Fruit fly (Drosophila melanogaster) whole organism, embryonic: Measurements from ENCODE around the gene CG42240.

Experiments
- ATbp ChIP-seq: fragments of 200-800 bp; sonication (Bioruptor generic); optimal IDR thresholded peaks from 2 replicates; lab custom pipeline; 2017; ENCODE audit warnings: missing biosample characterization, mild to moderate bottlenecking, missing genetic modification characterization, missing genetic modification reagents
- Antp ChIP-seq: fragments of 200-800 bp; sonication (Bioruptor generic); optimal IDR thresholded peaks from 3 replicates; lab custom pipeline; 2016; ENCODE audit warnings: missing biosample characterization, missing genetic modification characterization
- Asciz ChIP-seq: fragments of 200-800 bp; sonication (Bioruptor generic); optimal IDR thresholded peaks from 2 replicates; lab custom pipeline; 2017; ENCODE audit warnings: missing biosample characterization, mild to moderate bottlenecking, missing genetic modification characterization, missing genetic modification reagents
- Atf6 ChIP-seq: fragments of 200-800 bp; sonication (Bioruptor generic); IDR thresholded peaks from 2 replicates; pipeline ENCODE4 v1.3.6; 2022; ENCODE audit warnings: missing biosample characterization, missing genetic modification characterization
- CG12659 ChIP-seq: fragments of 200-800 bp; sonication (Bioruptor generic); optimal IDR thresholded peaks from 3 replicates; lab custom pipeline; 2017; ENCODE audit warnings: mild to moderate bottlenecking, missing biosample characterization, missing genetic modification reagents, missing genetic modification characterization
- CG14050 ChIP-seq: fragments of 200-800 bp; sonication (Bioruptor generic); IDR thresholded peaks from 3 replicates; pipeline ENCODE4 v1.3.6; 2022; ENCODE audit warnings: missing biosample characterization, missing genetic modification characterization
- CG14441 ChIP-seq: fragments of 200-800 bp; sonication (Bioruptor generic); IDR thresholded peaks from 2 replicates; pipeline ENCODE4 v1.3.6; 2022; ENCODE audit warnings: missing biosample characterization, missing genetic modification characterization
- CG14710 ChIP-seq: fragments of 200-800 bp; sonication (Bioruptor generic); optimal IDR thresholded peaks from 3 replicates; lab custom pipeline; 2019; ENCODE audit warnings: missing biosample characterization, mild to moderate bottlenecking, missing genetic modification characterization, moderate library complexity
- CG15011 ChIP-seq: fragments of 200-800 bp; sonication (Bioruptor generic); optimal IDR thresholded peaks from 3 replicates; lab custom pipeline; 2018; ENCODE audit warnings: missing biosample characterization, mild to moderate bottlenecking, missing genetic modification characterization
- CG17568 ChIP-seq: fragments of 200-800 bp; sonication (Bioruptor generic); optimal IDR thresholded peaks from 2 replicates; lab custom pipeline; 2018; ENCODE audit warnings: missing biosample characterization, mild to moderate bottlenecking, missing genetic modification characterization, moderate library complexity
- CG17612 ChIP-seq: fragments of 200-800 bp; sonication (Bioruptor generic); IDR thresholded peaks from 2 replicates; pipeline ENCODE4 v1.3.6; 2022; ENCODE audit warnings: missing biosample characterization, missing genetic modification characterization
- CG18599 ChIP-seq: fragments of 200-800 bp; sonication (Bioruptor generic); optimal IDR thresholded peaks from 3 replicates; lab custom pipeline; 2017; ENCODE audit warnings: missing biosample characterization, missing genetic modification characterization, mild to moderate bottlenecking, moderate library complexity, missing genetic modification reagents
- CG30431 ChIP-seq: fragments of 200-800 bp; sonication (Bioruptor generic); optimal IDR thresholded peaks from 2 replicates; lab custom pipeline; 2017; ENCODE audit warnings: missing biosample characterization, missing genetic modification characterization
- CG43689 ChIP-seq: fragments of 200-800 bp; sonication (Bioruptor generic); IDR thresholded peaks from 2 replicates; pipeline ENCODE4 v1.3.6; 2022; ENCODE audit warnings: missing biosample characterization, missing genetic modification characterization
- CG8924 ChIP-seq: fragments of 200-800 bp; optimal IDR thresholded peaks from 3 replicates; lab custom pipeline; 2019; ENCODE audit warnings: missing biosample characterization, mild to moderate bottlenecking, missing genetic modification characterization, moderate library complexity
- CG9727 ChIP-seq: fragments of 200-800 bp; sonication (Bioruptor generic); optimal IDR thresholded peaks from 3 replicates; lab custom pipeline; 2017; ENCODE audit warnings: missing biosample characterization, mild to moderate bottlenecking, missing genetic modification characterization
- Chrac-16 ChIP-seq: fragments of 200-800 bp; sonication (Bioruptor generic); optimal IDR thresholded peaks from 3 replicates; lab custom pipeline; 2016; ENCODE audit warnings: missing biosample characterization, missing genetic modification characterization
- D ChIP-seq, 2 experiments: fragments of 200-800 bp in 1 of 2; fragments of >200 bp in 1 of 2; sonication (Bioruptor generic) in 1 of 2; optimal IDR thresholded peaks; 2 replicates in 1 of 2; 3 replicates in 1 of 2; lab custom pipeline; 2017; ENCODE audit warnings: mild to moderate bottlenecking in 1 of 2, missing biosample characterization in 1 of 2, missing genetic modification characterization in 1 of 2, missing genetic modification reagents in 1 of 2
- D19B ChIP-seq: fragments of 200-800 bp; sonication (Bioruptor generic); optimal IDR thresholded peaks from 2 replicates; lab custom pipeline; 2017; ENCODE audit warnings: missing biosample characterization, mild to moderate bottlenecking, missing genetic modification characterization
- Drgx ChIP-seq: fragments of 200-800 bp; sonication (Bioruptor generic); IDR thresholded peaks from 2 replicates; pipeline ENCODE4 v1.3.6; 2022; ENCODE audit warnings: missing biosample characterization, missing genetic modification characterization
- Fer3 ChIP-seq: fragments of 200-800 bp; sonication (Bioruptor generic); optimal IDR thresholded peaks from 2 replicates; lab custom pipeline; 2018; ENCODE audit warnings: missing biosample characterization, mild to moderate bottlenecking, missing genetic modification characterization, moderate library complexity
- HHEX ChIP-seq: fragments of 200-800 bp; sonication (Bioruptor generic); optimal IDR thresholded peaks from 3 replicates; lab custom pipeline; 2017; ENCODE audit warnings: missing biosample characterization, mild to moderate bottlenecking, missing genetic modification characterization, missing genetic modification reagents
- Hey ChIP-seq: fragments of 200-800 bp; sonication (Bioruptor generic); optimal IDR thresholded peaks from 3 replicates; lab custom pipeline; 2018; ENCODE audit warnings: missing biosample characterization, mild to moderate bottlenecking, missing genetic modification characterization
- Mes4 ChIP-seq: fragments of 200-800 bp; sonication (Bioruptor generic); optimal IDR thresholded peaks from 2 replicates; lab custom pipeline; 2016; ENCODE audit warnings: missing biosample characterization, missing genetic modification characterization
- Nf-YB ChIP-seq: fragments of 200-800 bp; sonication (Bioruptor generic); optimal IDR thresholded peaks from 3 replicates; lab custom pipeline; 2019; ENCODE audit warnings: missing biosample characterization, mild to moderate bottlenecking, missing genetic modification characterization, moderate library complexity
- NfI ChIP-seq: fragments of 200-800 bp; sonication (Bioruptor generic); optimal IDR thresholded peaks from 3 replicates; lab custom pipeline; 2018; ENCODE audit warnings: missing biosample characterization, mild to moderate bottlenecking, missing genetic modification characterization, moderate library complexity
- Oaz ChIP-seq: fragments of 200-800 bp; sonication (Bioruptor generic); IDR thresholded peaks from 2 replicates; pipeline ENCODE4 v1.3.6; 2022; ENCODE audit warnings: missing biosample characterization, missing genetic modification characterization
- Ptx1 ChIP-seq: fragments of 200-800 bp; sonication (Bioruptor generic); IDR thresholded peaks from 2 replicates; pipeline ENCODE4 v1.3.6; 2022; ENCODE audit warnings: missing biosample characterization, missing genetic modification characterization
- Trl ChIP-seq, 3 experiments: fragments of >200 bp in 2 of 3; fragments of 200-800 bp in 1 of 3; sonication (Bioruptor generic) in 1 of 3; optimal IDR thresholded peaks; 2 replicates in 1 of 3; 3 replicates in 2 of 3; lab custom pipeline; 2016 to 2017; ENCODE audit warnings: missing biosample characterization in 1 of 3, missing genetic modification characterization in 1 of 3
- abd-A ChIP-seq: fragments of 200-800 bp; sonication (Bioruptor generic); optimal IDR thresholded peaks from 3 replicates; lab custom pipeline; 2019; ENCODE audit warnings: missing biosample characterization, mild to moderate bottlenecking, missing genetic modification characterization, moderate library complexity
- chm ChIP-seq: fragments of 200-800 bp; sonication (Bioruptor generic); IDR thresholded peaks from 2 replicates; pipeline ENCODE4 v1.3.6; 2022; ENCODE audit warnings: missing biosample characterization, missing genetic modification characterization
- dmrt99B ChIP-seq: fragments of 200-800 bp; sonication (Bioruptor generic); optimal IDR thresholded peaks from 2 replicates; lab custom pipeline; 2018; ENCODE audit warnings: missing biosample characterization, mild to moderate bottlenecking, missing genetic modification characterization, moderate library complexity
- gcm2 ChIP-seq: fragments of 200-800 bp; sonication (Bioruptor generic); optimal IDR thresholded peaks from 2 replicates; lab custom pipeline; 2016; ENCODE audit warnings: missing biosample characterization, missing genetic modification characterization
- gem ChIP-seq: fragments of 200-800 bp; sonication (Bioruptor generic); optimal IDR thresholded peaks from 2 replicates; lab custom pipeline; 2019; ENCODE audit warnings: missing biosample characterization, mild to moderate bottlenecking, missing genetic modification characterization, moderate library complexity
- her ChIP-seq: fragments of 200-800 bp; sonication (Bioruptor generic); optimal IDR thresholded peaks from 2 replicates; lab custom pipeline; 2016; ENCODE audit warnings: missing biosample characterization, missing genetic modification characterization
- knrl ChIP-seq: fragments of 200-800 bp; sonication (Bioruptor generic); IDR thresholded peaks from 3 replicates; pipeline ENCODE4 v1.3.6; 2022; ENCODE audit warnings: missing biosample characterization, missing genetic modification characterization; ENCODE audit not compliant: partially characterized antibody
- odd ChIP-seq: fragments of 200-800 bp; sonication (Bioruptor generic); optimal IDR thresholded peaks from 2 replicates; lab custom pipeline; 2017; ENCODE audit warnings: missing biosample characterization, mild to moderate bottlenecking, missing genetic modification characterization
- org-1 ChIP-seq: fragments of 200-800 bp; sonication (Bioruptor generic); optimal IDR thresholded peaks from 2 replicates; lab custom pipeline; 2017; ENCODE audit warnings: missing biosample characterization, missing genetic modification characterization
- pnt ChIP-seq: fragments of 200-800 bp; sonication (Bioruptor generic); optimal IDR thresholded peaks from 3 replicates; lab custom pipeline; 2016; ENCODE audit warnings: missing biosample characterization, missing genetic modification characterization
- prd ChIP-seq, 3 experiments: fragments of >200 bp in 2 of 3; fragments of 200-800 bp in 1 of 3; sonication (Bioruptor generic) in 1 of 3; optimal IDR thresholded peaks in 2 of 3; IDR thresholded peaks in 1 of 3; 2 replicates in 2 of 3; 3 replicates in 1 of 3; pipeline versions ENCODE4 v1.3.6 to Lab custom; 2017 to 2022; ENCODE audit warnings: missing biosample characterization in 1 of 3, missing genetic modification characterization in 1 of 3
- seq ChIP-seq: fragments of 200-800 bp; sonication (Bioruptor generic); IDR thresholded peaks from 2 replicates; pipeline ENCODE4 v1.3.6; 2022; ENCODE audit warnings: missing biosample characterization, missing genetic modification characterization
- slou ChIP-seq: fragments of 200-800 bp; sonication (Bioruptor generic); optimal IDR thresholded peaks from 3 replicates; lab custom pipeline; 2016; ENCODE audit warnings: missing biosample characterization, missing genetic modification characterization
- sqz ChIP-seq: fragments of 200-800 bp; sonication (Bioruptor generic); optimal IDR thresholded peaks from 3 replicates; lab custom pipeline; 2018; ENCODE audit warnings: missing biosample characterization, mild to moderate bottlenecking, missing genetic modification characterization
- sug ChIP-seq: fragments of 200-800 bp; optimal IDR thresholded peaks from 2 replicates; lab custom pipeline; 2019; ENCODE audit warnings: missing biosample characterization, mild to moderate bottlenecking, missing genetic modification characterization, moderate library complexity
- toy ChIP-seq: fragments of 200-800 bp; sonication (Bioruptor generic); IDR thresholded peaks from 2 replicates; pipeline ENCODE4 v1.3.6; 2022; ENCODE audit warnings: missing biosample characterization, missing genetic modification characterization
- trh ChIP-seq: fragments of 200-800 bp; sonication (Bioruptor generic); optimal IDR thresholded peaks from 2 replicates; lab custom pipeline; 2016; ENCODE audit warnings: missing biosample characterization, missing genetic modification characterization
- tup ChIP-seq: fragments of 200-800 bp; sonication (Bioruptor generic); optimal IDR thresholded peaks from 2 replicates; lab custom pipeline; 2016; ENCODE audit warnings: missing biosample characterization, mild to moderate bottlenecking, missing genetic modification characterization, moderate library complexity
- wek ChIP-seq: fragments of 200-800 bp; sonication (Bioruptor generic); optimal IDR thresholded peaks from 3 replicates; lab custom pipeline; 2018; ENCODE audit warnings: missing biosample characterization, mild to moderate bottlenecking, missing genetic modification characterization, moderate library complexity
- wor ChIP-seq: fragments of 200-800 bp; sonication (Bioruptor generic); IDR thresholded peaks from 2 replicates; pipeline ENCODE4 v1.3.6; 2022; ENCODE audit warnings: missing biosample characterization, missing genetic modification characterization
- zfh1 ChIP-seq: fragments of 200-800 bp; sonication (Bioruptor generic); IDR thresholded peaks from 3 replicates; pipeline ENCODE4 v1.3.6; 2022; ENCODE audit warnings: missing biosample characterization, missing genetic modification characterization

The CG42240 gene

DNA sequence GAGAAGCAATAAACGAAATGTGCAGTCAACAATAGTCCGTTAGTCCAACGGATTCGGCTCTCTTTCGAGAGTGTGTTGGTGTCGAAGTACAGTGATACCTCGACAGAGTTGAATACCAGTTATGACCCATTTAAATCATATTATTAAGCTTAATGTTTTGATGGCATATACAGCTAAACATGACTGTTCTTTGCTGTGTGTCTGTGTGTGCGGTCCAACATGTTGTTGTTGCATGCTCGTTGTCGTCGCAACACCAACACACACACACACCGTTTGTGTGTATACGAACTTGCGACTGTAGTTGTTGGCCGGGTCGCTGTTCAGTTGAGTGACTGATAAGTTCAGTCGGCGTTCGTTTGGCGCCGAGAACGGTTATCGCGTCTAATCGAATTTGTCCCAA is 21.8 kb upstream of the CG42240 start, which contains the start of gene CG15894 (continued):
- TF ChIP-seq CG12659 (GFP tag; lab: Kevin White, UChicago) (no peak), Chrac-16 (GFP tag; lab: Kevin White, UChicago) (no peak), CG14050 (no peak), ATbp (GFP tag; lab: Kevin White, UChicago) (no peak), Oaz (GFP tag; lab: Robert Waterston, UW) (no peak), CG17612 (GFP tag; lab: Robert Waterston, UW) (no peak), chm (GFP tag; lab: Robert Waterston, UW) (no peak), sug (tag; lab: Kevin White, UChicago) (no peak), seq (no peak), CG14710 (tag; lab: Kevin White, UChicago) (no peak), knrl (GFP tag; lab: Robert Waterston, UW) (no peak), zfh1 (GFP tag; lab: Robert Waterston, UW) (no peak), tup (GFP tag; lab: Kevin White, UChicago) (no peak), gcm2 (GFP tag; lab: Kevin White, UChicago) (no peak), her (no peak), CG9727 (GFP tag; lab: Kevin White, UChicago) (no peak), D (optimal IDR thresholded peaks at IDR 0.05; lab: Kevin White, UChicago) (no peak), D (GFP tag; optimal IDR thresholded peaks at IDR 0.05; lab: Kevin White, UChicago) (no peak), Asciz (no peak), CG18599 (GFP tag; lab: Kevin White, UChicago) (peak; percentile 49), Fer3 (tag; lab: Kevin White, UChicago) (no peak), prd (optimal IDR thresholded peaks at IDR 0.05; lab: Kevin White, UChicago) (no peak), prd (GFP tag; IDR thresholded peaks at IDR 0.05; lab: Robert Waterston, UW) (peak; percentile 26; the same call in 1 of the 3 replicates), toy (GFP tag; lab: Robert Waterston, UW) (no peak), Ptx1 (GFP tag; lab: Robert Waterston, UW) (no peak), wor (GFP tag; lab: Robert Waterston, UW) (no peak), wek (no peak), CG14441 (no peak), Nf-YB (GFP tag; lab: Kevin White, UChicago) (no peak), pnt (no peak), gem (tag; lab: Kevin White, UChicago) (peak; percentile 28), Atf6 (no peak), dmrt99B (tag; lab: Kevin White, UChicago) (peak; percentile 5), D19B (GFP tag; lab: Kevin White, UChicago) (no peak), CG15011 (GFP tag; lab: Kevin White, UChicago) (no peak), sqz (GFP tag; lab: Kevin White, UChicago) (no peak), Drgx (GFP tag; lab: Robert Waterston, UW) (peak; percentile 38; the same call in 1 of the 2 replicates), abd-A (tag; lab: Kevin White, UChicago) (peak; percentile 40), CG30431 (no peak), Trl (optimal IDR thresholded peaks at IDR 0.05; lab: Kevin White, UChicago) (no peak), Trl (GFP tag; optimal IDR thresholded peaks at IDR 0.05; lab: Kevin White, UChicago) (no peak), trh (GFP tag; lab: Kevin White, UChicago) (no peak), NfI (GFP tag; lab: Kevin White, UChicago) (no peak), slou (GFP tag; lab: Kevin White, UChicago) (no peak), CG8924 (peak; percentile 3), Hey (no peak), Antp (GFP tag; lab: Kevin White, UChicago) (no peak), CG43689 (GFP tag; lab: Robert Waterston, UW) (no peak), Mes4 (GFP tag; lab: Kevin White, UChicago) (no peak), org-1 (GFP tag; lab: Kevin White, UChicago) (no peak), odd (no peak), CG17568 (no peak), HHEX (GFP tag; lab: Kevin White, UChicago) (no peak)
